Worm (Caenorhabditis elegans) whole organism, young adult: Measurements from ENCODE around the gene slc-17.3.

Source experiments
- F23B12.7 ChIP-seq: sonication (generic microtip); optimal IDR thresholded peaks from 2 replicates; lab custom pipeline; 2017; ENCODE audit warnings: missing genetic modification characterization, mild to moderate bottlenecking, missing compliant biosample characterization, antibody characterized with exemption, moderate library complexity; ENCODE audit not compliant: insufficient read depth
- F55B11.4 ChIP-seq: sonication (generic microtip); optimal IDR thresholded peaks from 2 replicates; lab custom pipeline; 2016; ENCODE audit warnings: missing compliant biosample characterization, missing genetic modification characterization, borderline replicate concordance; ENCODE audit not compliant: insufficient read depth
- K12H6.12 ChIP-seq: fragments of 200-800 bp; sonication (Bioruptor generic); optimal IDR thresholded peaks from 2 replicates; lab custom pipeline; 2018; ENCODE audit warnings: mild to moderate bottlenecking, missing genetic modification characterization, missing compliant biosample characterization
- Y53F4B.3 ChIP-seq: fragments of 200-800 bp; sonication (Bioruptor generic); IDR thresholded peaks from 2 replicates; pipeline ENCODE4 v1.3.6; 2022; ENCODE audit warnings: missing genetic modification reagents, missing genetic modification characterization, missing compliant biosample characterization
- Y56A3A.18 ChIP-seq: fragments of 200-800 bp; sonication (Bioruptor generic); IDR thresholded peaks from 2 replicates; pipeline ENCODE4 v1.3.6; 2022; ENCODE audit warnings: missing genetic modification reagents, missing genetic modification characterization, missing compliant biosample characterization
- ZK185.1 ChIP-seq: sonication (generic microtip); optimal IDR thresholded peaks from 2 replicates; lab custom pipeline; 2016; ENCODE audit warnings: mild to moderate bottlenecking, missing genetic modification characterization, missing compliant biosample characterization; ENCODE audit not compliant: poor library complexity, severe bottlenecking
- ama-1 ChIP-seq, 3 experiments: fragments of 150-350 bp in 1 of 3; sonication (generic microtip) in 2 of 3; optimal IDR thresholded peaks; 2 replicates each; lab custom pipeline; 2014 to 2018; ENCODE audit warnings: missing biosample characterization in 2 of 3, missing genetic modification characterization in 2 of 3, missing genetic modification reagents in 2 of 3
- ceh-27 ChIP-seq: fragments of 200-800 bp; sonication (Bioruptor generic); optimal IDR thresholded peaks from 2 replicates; lab custom pipeline; 2018; ENCODE audit warnings: mild to moderate bottlenecking, missing genetic modification characterization, moderate library complexity, missing compliant biosample characterization
- let-607 ChIP-seq, 2 experiments: fragments of 200-800 bp in 1 of 2; sonication (Bioruptor generic) in 1 of 2; sonication (generic microtip) in 1 of 2; optimal IDR thresholded peaks; 2 replicates each; lab custom pipeline; 2016 to 2018; ENCODE audit warnings: mild to moderate bottlenecking in 2 of 2, missing compliant biosample characterization in 2 of 2, missing genetic modification characterization in 2 of 2, moderate library complexity in 2 of 2, missing genotype in 1 of 2
- nhr-179 ChIP-seq: sonication (generic microtip); optimal IDR thresholded peaks from 2 replicates; lab custom pipeline; 2016; ENCODE audit warnings: mild to moderate bottlenecking, missing genetic modification characterization, missing compliant biosample characterization
- unc-130 ChIP-seq: sonication (generic microtip); optimal IDR thresholded peaks from 2 replicates; lab custom pipeline; 2016; ENCODE audit warnings: missing genetic modification reagents, missing genetic modification characterization, missing compliant biosample characterization
- unc-62 ChIP-seq: fragments of 150-350 bp; optimal IDR thresholded peaks from 2 replicates; lab custom pipeline; 2014; ENCODE audit warnings: missing biosample characterization, missing genetic modification reagents, missing genetic modification characterization

ce11 chrIII:7858407-7859029 is 6.6 kb downstream of the slc-17.3 start, which contains the start of the genes coq-5 and ufm-1:
- TF ChIP-seq unc-62 (no peak), Y53F4B.3 (no peak), ama-1 (optimal IDR thresholded peaks at IDR 0.05; lab: Kevin White, UChicago) (no peak), ama-1 (GFP tag; optimal IDR thresholded peaks at IDR 0.05; lab: Kevin White, UChicago) (no peak), unc-130 (peak; percentile 16), nhr-179 (tag; lab: Kevin White, UChicago) (no peak), F55B11.4 (tag; lab: Kevin White, UChicago) (no peak), F23B12.7 (tag; lab: Kevin White, UChicago) (no peak), K12H6.12 (tag; lab: Kevin White, UChicago) (no peak), Y56A3A.18 (GFP tag; lab: Robert Waterston, UW) (no peak), ceh-27 (GFP tag; lab: Kevin White, UChicago) (peak; percentile 31), ZK185.1 (tag; lab: Kevin White, UChicago) (peak; percentile 69), let-607 (tag; optimal IDR thresholded peaks at IDR 0.05; lab: Kevin White, UChicago) (peak in 1 of 2 experiments; percentile 43)
